Worm (Caenorhabditis elegans) whole organism, mixed stage, embryonic: ENCODE data around the gene lact-3.

Experiments
- lin-32 ChIP-seq: fragments of 200-800 bp; sonication (Bioruptor generic); optimal IDR thresholded peaks from 2 replicates; lab custom pipeline; 2018; ENCODE audit warnings: mild to moderate bottlenecking, missing genetic modification characterization, missing compliant biosample characterization
- lsy-2 ChIP-seq: fragments of 150-350 bp; optimal IDR thresholded peaks from 2 replicates; lab custom pipeline; 2014; ENCODE audit warnings: missing biosample characterization, missing genetic modification characterization
- nhr-28 ChIP-seq: fragments of 150-350 bp; optimal IDR thresholded peaks from 2 replicates; lab custom pipeline; 2014; ENCODE audit warnings: missing biosample characterization, missing genetic modification characterization
- pha-4 ChIP-seq: fragments of 150-350 bp; optimal IDR thresholded peaks from 2 replicates; lab custom pipeline; 2018; ENCODE audit warnings: missing biosample characterization, missing genetic modification reagents, missing genetic modification characterization
- snpc-4 ChIP-seq: fragments of 150-350 bp; optimal IDR thresholded peaks from 2 replicates; lab custom pipeline; 2014; ENCODE audit warnings: missing biosample characterization, missing genetic modification characterization
- tbx-8 ChIP-seq: fragments of 200-800 bp; sonication (Bioruptor generic); optimal IDR thresholded peaks from 2 replicates; lab custom pipeline; 2018; ENCODE audit warnings: mild to moderate bottlenecking, missing genetic modification characterization, moderate library complexity, missing compliant biosample characterization

DNA sequence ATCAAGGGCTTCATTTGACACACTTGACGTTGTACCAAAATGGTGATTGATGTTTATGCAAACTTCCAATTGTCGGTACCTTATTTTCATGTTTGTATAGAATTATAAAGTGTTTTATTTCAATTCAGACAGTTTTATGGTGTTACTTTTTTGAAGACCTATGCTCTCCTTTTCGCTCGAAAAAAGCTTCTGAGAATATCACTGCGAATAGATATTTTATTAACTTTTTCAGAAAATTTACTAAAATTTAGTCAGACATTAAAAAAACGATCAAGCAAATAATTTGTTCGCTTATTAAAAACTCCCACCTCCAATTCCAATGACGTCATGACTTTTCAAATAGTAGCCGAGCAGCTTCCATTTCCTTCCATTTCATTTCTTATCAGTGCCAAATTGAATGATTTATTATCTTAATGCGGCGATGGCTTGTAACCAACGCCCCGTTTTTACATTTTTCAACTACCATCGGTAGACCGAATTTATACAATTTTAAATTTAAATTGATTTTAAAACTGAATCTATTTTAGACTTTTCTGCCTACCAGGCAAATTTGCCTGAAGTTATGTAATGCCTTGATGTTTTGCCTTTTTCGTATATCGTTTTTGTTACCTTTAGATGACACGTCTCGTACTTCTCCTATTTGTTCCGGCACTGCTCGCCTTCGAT lies 10.4 kb downstream of the lact-3 start, which contains the start of gene M28.10:
- TF ChIP-seq nhr-28 (tag; lab: Kevin White, UChicago), result no peak
- no peak for TF ChIP-seq snpc-4 (tag; lab: Kevin White, UChicago)
- TF ChIP-seq lin-32 (GFP tag; lab: Kevin White, UChicago), result no peak
- TF ChIP-seq pha-4 (tag; lab: Kevin White, UChicago), result no peak
- TF ChIP-seq lsy-2 (tag; lab: Kevin White, UChicago), result no peak
- no peak for TF ChIP-seq tbx-8
